Worm (Caenorhabditis elegans): Measurements from ENCODE around the gene F23H12.10.

DNA sequence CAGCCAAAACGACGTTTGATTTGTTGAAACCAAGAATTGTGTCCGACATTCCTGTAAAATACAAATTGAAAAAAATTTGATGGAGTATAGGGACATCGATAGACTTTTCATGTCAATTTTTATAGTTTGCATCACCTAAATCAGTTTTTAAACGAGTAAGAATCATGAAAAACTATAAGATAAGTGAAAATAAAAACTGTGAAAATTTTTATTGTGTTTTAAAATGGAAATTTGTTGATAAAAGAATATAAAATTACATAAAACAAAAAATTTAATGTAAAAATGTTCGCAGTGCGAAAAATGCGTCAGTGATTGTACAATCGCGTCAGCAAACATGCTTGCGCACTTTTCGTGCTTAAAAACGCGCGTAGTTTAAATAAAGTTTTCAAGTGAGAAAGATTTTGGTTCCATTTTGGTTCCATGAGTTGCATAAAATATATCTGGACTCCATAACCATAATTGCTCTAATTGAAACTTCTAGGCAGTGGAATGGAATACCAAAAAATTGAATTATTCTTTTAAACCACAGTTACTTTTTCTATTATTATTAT is 30.6 kb downstream of the F23H12.10 start, which contains the start of gene tomm-20:
- TF ChIP-seq ztf-11 (tag; optimal IDR thresholded peaks at IDR 0.05) (peak; percentile 24), mab-5 (tag; optimal IDR thresholded peaks at IDR 0.05) (no peak), ces-1 (GFP tag; optimal IDR thresholded peaks at IDR 0.05) (peak; percentile 47), nhr-76 (tag; optimal IDR thresholded peaks at IDR 0.05) (no peak), tbx-8 (GFP tag; optimal IDR thresholded peaks at IDR 0.05) (no peak), snpc-4 (tag; optimal IDR thresholded peaks at IDR 0.05) (no peak), nhr-12 (tag; optimal IDR thresholded peaks at IDR 0.05) (no peak)

Measured in whole organism, mixed stage, embryonic.